Fruit fly (Drosophila melanogaster) whole organism, embryonic: Measurements from ENCODE around the gene RASSF8.

Source experiments
- Abd-B ChIP-seq: fragments of 200-800 bp; sonication (Bioruptor generic); optimal IDR thresholded peaks from 2 replicates; lab custom pipeline; 2018; ENCODE audit warnings: missing biosample characterization, mild to moderate bottlenecking, missing genetic modification characterization, moderate library complexity
- Aef1 ChIP-seq: fragments of 200-800 bp; sonication (Bioruptor generic); IDR thresholded peaks from 3 replicates; pipeline ENCODE4 v1.3.6; 2022; ENCODE audit warnings: missing biosample characterization, missing genetic modification characterization
- B-H1 ChIP-seq: fragments of 200-800 bp; sonication (Bioruptor generic); IDR thresholded peaks from 3 replicates; pipeline ENCODE4 v1.3.6; 2022; ENCODE audit warnings: missing biosample characterization, missing genetic modification characterization
- CG10654 ChIP-seq: fragments of 200-800 bp; sonication (Bioruptor generic); optimal IDR thresholded peaks from 2 replicates; lab custom pipeline; 2016; ENCODE audit warnings: missing biosample characterization, missing genetic modification characterization
- CG11085 ChIP-seq: fragments of 200-800 bp; sonication (Bioruptor generic); IDR thresholded peaks from 2 replicates; pipeline ENCODE4 v1.3.6; 2022; ENCODE audit warnings: missing biosample characterization, missing genetic modification characterization
- CG11456 ChIP-seq: fragments of 200-800 bp; sonication (Bioruptor generic); IDR thresholded peaks from 3 replicates; pipeline ENCODE4 v1.3.6; 2022; ENCODE audit warnings: missing biosample characterization, missing genetic modification characterization
- CG11695 ChIP-seq: fragments of 200-800 bp; sonication (Bioruptor generic); IDR thresholded peaks from 3 replicates; pipeline ENCODE4 v1.3.6; 2022; ENCODE audit warnings: missing biosample characterization, missing genetic modification characterization
- CG12219 ChIP-seq: fragments of 200-800 bp; sonication (Bioruptor generic); optimal IDR thresholded peaks from 3 replicates; lab custom pipeline; 2018; ENCODE audit warnings: missing biosample characterization, mild to moderate bottlenecking, missing genetic modification characterization
- CG13123 ChIP-seq: fragments of 200-800 bp; sonication (Bioruptor generic); optimal IDR thresholded peaks from 2 replicates; lab custom pipeline; 2016; ENCODE audit warnings: missing biosample characterization, missing genetic modification characterization
- CG13296 ChIP-seq: fragments of 200-800 bp; sonication (Bioruptor generic); optimal IDR thresholded peaks from 3 replicates; lab custom pipeline; 2018; ENCODE audit warnings: missing biosample characterization, mild to moderate bottlenecking, missing genetic modification characterization
- CG13775 ChIP-seq: fragments of 200-800 bp; sonication (Bioruptor generic); optimal IDR thresholded peaks from 3 replicates; lab custom pipeline; 2017; ENCODE audit warnings: missing biosample characterization, mild to moderate bottlenecking, missing genetic modification characterization
- CG14710 ChIP-seq: fragments of 200-800 bp; sonication (Bioruptor generic); optimal IDR thresholded peaks from 3 replicates; lab custom pipeline; 2019; ENCODE audit warnings: missing biosample characterization, mild to moderate bottlenecking, missing genetic modification characterization, moderate library complexity
- CG14965 ChIP-seq: fragments of 200-800 bp; sonication (Bioruptor generic); optimal IDR thresholded peaks from 2 replicates; lab custom pipeline; 2016; ENCODE audit warnings: missing biosample characterization, missing genetic modification characterization, borderline replicate concordance
- CG15601 ChIP-seq: fragments of 200-800 bp; sonication (Bioruptor generic); optimal IDR thresholded peaks from 3 replicates; lab custom pipeline; 2019; ENCODE audit warnings: missing biosample characterization, mild to moderate bottlenecking, missing genetic modification characterization, moderate library complexity
- CG17802 ChIP-seq: fragments of 200-800 bp; sonication (Bioruptor generic); optimal IDR thresholded peaks from 2 replicates; lab custom pipeline; 2018; ENCODE audit warnings: missing biosample characterization, mild to moderate bottlenecking, missing genetic modification characterization, moderate library complexity
- CG18764 ChIP-seq: fragments of 200-800 bp; sonication (Bioruptor generic); optimal IDR thresholded peaks from 3 replicates; lab custom pipeline; 2016; ENCODE audit warnings: missing biosample characterization, missing genetic modification characterization
- CG2129 ChIP-seq: fragments of 200-800 bp; sonication (Bioruptor generic); IDR thresholded peaks from 2 replicates; pipeline ENCODE4 v1.3.6; 2022; ENCODE audit warnings: missing biosample characterization, missing genetic modification characterization; ENCODE audit not compliant: partially characterized antibody
- CG2199 ChIP-seq: fragments of 200-800 bp; sonication (Bioruptor generic); IDR thresholded peaks from 3 replicates; pipeline ENCODE4 v1.3.6; 2022; ENCODE audit warnings: missing biosample characterization, missing genetic modification characterization
- CG2889 ChIP-seq: fragments of 200-800 bp; sonication (Bioruptor generic); IDR thresholded peaks from 3 replicates; pipeline ENCODE4 v1.3.6; 2022; ENCODE audit warnings: missing biosample characterization, missing genetic modification characterization
- CG31224 ChIP-seq: fragments of 200-800 bp; sonication (Bioruptor generic); IDR thresholded peaks from 2 replicates; pipeline ENCODE4 v1.3.6; 2022; ENCODE audit warnings: missing biosample characterization, missing genetic modification characterization
- CG32532 ChIP-seq: fragments of 200-800 bp; sonication (Bioruptor generic); IDR thresholded peaks from 2 replicates; pipeline ENCODE4 v1.3.6; 2022; ENCODE audit warnings: missing biosample characterization, missing genetic modification characterization
- CG4282 ChIP-seq: fragments of 200-800 bp; sonication (Bioruptor generic); optimal IDR thresholded peaks from 2 replicates; lab custom pipeline; 2016; ENCODE audit warnings: missing biosample characterization, missing genetic modification characterization
- CG4404 ChIP-seq: fragments of 200-800 bp; sonication (Bioruptor generic); IDR thresholded peaks from 2 replicates; pipeline ENCODE4 v1.3.6; 2022; ENCODE audit warnings: missing biosample characterization, missing genetic modification characterization
- CG6813 ChIP-seq: fragments of 200-800 bp; sonication (Bioruptor generic); optimal IDR thresholded peaks from 2 replicates; lab custom pipeline; 2017; ENCODE audit warnings: missing biosample characterization, missing genetic modification characterization, mild to moderate bottlenecking, moderate library complexity, missing genetic modification reagents
- CG7271 ChIP-seq: fragments of 200-800 bp; sonication (Bioruptor generic); optimal IDR thresholded peaks from 2 replicates; lab custom pipeline; 2018; ENCODE audit warnings: missing biosample characterization, mild to moderate bottlenecking, missing genetic modification characterization, moderate library complexity
- CG9932 ChIP-seq: fragments of 200-800 bp; sonication (Bioruptor generic); IDR thresholded peaks from 2 replicates; pipeline ENCODE4 v1.3.6; 2022; ENCODE audit warnings: missing biosample characterization, missing genetic modification characterization
- H15 ChIP-seq: fragments of 200-800 bp; sonication (Bioruptor generic); IDR thresholded peaks from 3 replicates; pipeline ENCODE4 v1.3.6; 2022; ENCODE audit warnings: missing biosample characterization, missing genetic modification characterization
- Max ChIP-seq: fragments of 200-800 bp; sonication (Bioruptor generic); optimal IDR thresholded peaks from 2 replicates; lab custom pipeline; 2016; ENCODE audit warnings: missing biosample characterization, mild to moderate bottlenecking, missing genetic modification characterization
- Meics ChIP-seq: fragments of 200-800 bp; sonication (Bioruptor generic); optimal IDR thresholded peaks from 2 replicates; lab custom pipeline; 2017; ENCODE audit warnings: missing biosample characterization, mild to moderate bottlenecking, missing genetic modification characterization
- NC2β ChIP-seq: fragments of 200-800 bp; sonication (Bioruptor generic); optimal IDR thresholded peaks from 2 replicates; lab custom pipeline; 2016; ENCODE audit warnings: missing biosample characterization, missing genetic modification characterization
- Sry-β ChIP-seq: fragments of 200-800 bp; sonication (Bioruptor generic); optimal IDR thresholded peaks from 2 replicates; lab custom pipeline; 2018; ENCODE audit warnings: missing biosample characterization, mild to moderate bottlenecking, missing genetic modification characterization, moderate library complexity
- Stat92E ChIP-seq, 3 experiments: fragments of >200 bp in 2 of 3; fragments of 200-800 bp in 1 of 3; sonication (Bioruptor generic) in 1 of 3; optimal IDR thresholded peaks; 2 replicates each; lab custom pipeline; 2017 to 2019; ENCODE audit warnings: missing biosample characterization in 3 of 3, missing genetic modification characterization in 3 of 3, mild to moderate bottlenecking in 1 of 3, moderate library complexity in 1 of 3
- ac ChIP-seq: fragments of 200-800 bp; sonication (Bioruptor generic); optimal IDR thresholded peaks from 3 replicates; lab custom pipeline; 2017; ENCODE audit warnings: missing biosample characterization, mild to moderate bottlenecking, missing genetic modification characterization
- aop ChIP-seq: fragments of 200-800 bp; sonication (Bioruptor generic); IDR thresholded peaks from 2 replicates; pipeline ENCODE4 v1.3.6; 2022; ENCODE audit warnings: missing biosample characterization, missing genetic modification characterization
- ap ChIP-seq: fragments of 200-800 bp; sonication (Bioruptor generic); IDR thresholded peaks from 2 replicates; pipeline ENCODE4 v1.3.6; 2022; ENCODE audit warnings: missing biosample characterization, missing genetic modification characterization
- bsh ChIP-seq, 2 experiments: fragments of 200-800 bp; sonication (Bioruptor generic); optimal IDR thresholded peaks; 2 replicates each; lab custom pipeline; 2017 to 2018; ENCODE audit warnings: mild to moderate bottlenecking in 2 of 2, missing biosample characterization in 2 of 2, missing genetic modification characterization in 2 of 2, moderate library complexity in 1 of 2
- chn ChIP-seq: fragments of 200-800 bp; sonication (Bioruptor generic); optimal IDR thresholded peaks from 2 replicates; lab custom pipeline; 2016; ENCODE audit warnings: missing biosample characterization, missing genetic modification characterization
- dan ChIP-seq: fragments of 200-800 bp; sonication (Bioruptor generic); IDR thresholded peaks from 2 replicates; pipeline ENCODE4 v1.3.6; 2022; ENCODE audit warnings: missing biosample characterization, missing genetic modification characterization
- gce ChIP-seq: fragments of 200-800 bp; sonication (Bioruptor generic); IDR thresholded peaks from 3 replicates; pipeline ENCODE4 v1.3.6; 2022; ENCODE audit warnings: missing biosample characterization, missing genetic modification characterization
- gcm ChIP-seq: fragments of 200-800 bp; sonication (Bioruptor generic); optimal IDR thresholded peaks from 2 replicates; lab custom pipeline; 2019; ENCODE audit warnings: missing biosample characterization, mild to moderate bottlenecking, missing genetic modification characterization, moderate library complexity
- her ChIP-seq: fragments of 200-800 bp; sonication (Bioruptor generic); optimal IDR thresholded peaks from 2 replicates; lab custom pipeline; 2016; ENCODE audit warnings: missing biosample characterization, missing genetic modification characterization
- org-1 ChIP-seq: fragments of 200-800 bp; sonication (Bioruptor generic); optimal IDR thresholded peaks from 2 replicates; lab custom pipeline; 2017; ENCODE audit warnings: missing biosample characterization, missing genetic modification characterization
- p53 ChIP-seq: fragments of 200-800 bp; sonication (Bioruptor generic); optimal IDR thresholded peaks from 2 replicates; lab custom pipeline; 2016; ENCODE audit warnings: missing biosample characterization, missing genetic modification characterization
- peb ChIP-seq: fragments of 200-800 bp; sonication (Bioruptor generic); IDR thresholded peaks from 2 replicates; pipeline ENCODE4 v1.3.6; 2022; ENCODE audit warnings: missing biosample characterization, missing genetic modification characterization
- phol ChIP-seq: fragments of 200-800 bp; sonication (Bioruptor generic); optimal IDR thresholded peaks from 3 replicates; lab custom pipeline; 2018; ENCODE audit warnings: missing biosample characterization, mild to moderate bottlenecking, missing genetic modification characterization, moderate library complexity
- sens-2 ChIP-seq: fragments of 200-800 bp; sonication (Bioruptor generic); IDR thresholded peaks from 2 replicates; pipeline ENCODE4 v1.3.6; 2022; ENCODE audit warnings: missing biosample characterization, missing genetic modification characterization
- sisA ChIP-seq: fragments of 200-800 bp; sonication (Bioruptor generic); IDR thresholded peaks from 2 replicates; pipeline ENCODE4 v1.3.6; 2022; ENCODE audit warnings: missing biosample characterization, missing genetic modification characterization
- slou ChIP-seq: fragments of 200-800 bp; sonication (Bioruptor generic); optimal IDR thresholded peaks from 3 replicates; lab custom pipeline; 2016; ENCODE audit warnings: missing biosample characterization, missing genetic modification characterization
- sr ChIP-seq: fragments of 200-800 bp; sonication (Bioruptor generic); IDR thresholded peaks from 3 replicates; pipeline ENCODE4 v1.3.6; 2022; ENCODE audit warnings: missing biosample characterization, missing genetic modification characterization
- vvl ChIP-seq: fragments of 200-800 bp; sonication (Bioruptor generic); IDR thresholded peaks from 2 replicates; pipeline ENCODE4 v1.3.6; 2022; ENCODE audit warnings: missing biosample characterization, missing genetic modification characterization
- zf30C ChIP-seq: fragments of 200-800 bp; sonication (Bioruptor generic); optimal IDR thresholded peaks from 3 replicates; lab custom pipeline; 2018; ENCODE audit warnings: missing biosample characterization, mild to moderate bottlenecking, missing genetic modification characterization

Gene RASSF8

dm6 chr3R:25640463-25640862 is 21.1 kb upstream of the RASSF8 start (continued):
- TF ChIP-seq CG4404 (GFP tag; lab: Robert Waterston, UW) (peak; percentile 75), CG7271 (tag; lab: Kevin White, UChicago) (peak; percentile 56), Aef1 (GFP tag; lab: Robert Waterston, UW) (peak; percentile 61; the same call in 2 of the 3 replicates), Sry-β (GFP tag; lab: Kevin White, UChicago) (no peak), CG13775 (GFP tag; lab: Kevin White, UChicago) (peak; percentile 43), gce (GFP tag; lab: Robert Waterston, UW) (0 out of 3 replicates have a peak, but pooled peaks have one; percentile 23), CG13296 (peak; percentile 15), bsh (GFP tag; optimal IDR thresholded peaks at IDR 0.05; lab: Kevin White, UChicago) (peak; percentile 21 to 64), NC2β (GFP tag; lab: Kevin White, UChicago) (peak; percentile 37), CG17802 (tag; lab: Kevin White, UChicago) (no peak), aop (no peak), CG2889 (GFP tag; lab: Robert Waterston, UW) (peak; percentile 57; the same call in 1 of the 3 replicates), H15 (GFP tag; lab: Robert Waterston, UW) (0 out of 3 replicates have a peak, but pooled peaks have one; percentile 35), CG2199 (no peak), her (GFP tag; lab: Kevin White, UChicago) (no peak), phol (tag; lab: Kevin White, UChicago) (peak; percentile 72), CG11456 (GFP tag; lab: Robert Waterston, UW) (no peak), p53 (GFP tag; lab: Kevin White, UChicago) (no peak), sens-2 (GFP tag; lab: Robert Waterston, UW) (0 out of 2 replicates have a peak, but pooled peaks have one; percentile 32), CG2129 (GFP tag; lab: Robert Waterston, UW) (no peak), CG14965 (GFP tag; lab: Kevin White, UChicago) (no peak), dan (GFP tag; lab: Robert Waterston, UW) (0 out of 2 replicates have a peak, but pooled peaks have one; percentile 18), CG6813 (GFP tag; lab: Kevin White, UChicago) (peak; percentile 45), CG12219 (GFP tag; lab: Kevin White, UChicago) (peak; percentile 32), CG11085 (GFP tag; lab: Robert Waterston, UW) (no peak), CG11695 (GFP tag; lab: Robert Waterston, UW) (peak; percentile 60; the same call in 2 of the 3 replicates), zf30C (GFP tag; lab: Kevin White, UChicago) (peak; percentile 81), vvl (GFP tag; lab: Robert Waterston, UW) (peak; percentile 64), gcm (GFP tag; lab: Kevin White, UChicago) (peak; percentile 30), ac (GFP tag; lab: Kevin White, UChicago) (peak; percentile 61), Meics (GFP tag; lab: Kevin White, UChicago) (peak; percentile 36), ap (GFP tag; lab: Robert Waterston, UW) (0 out of 2 replicates have a peak, but pooled peaks have one; percentile 16), CG31224 (GFP tag; lab: Robert Waterston, UW) (no peak), CG10654 (peak; percentile 38), sisA (GFP tag; lab: Robert Waterston, UW) (peak; percentile 52), CG14710 (tag; lab: Kevin White, UChicago) (peak; percentile 60), org-1 (GFP tag; lab: Kevin White, UChicago) (peak; percentile 35), B-H1 (no peak; the same call in 2 of the 3 replicates), Max (GFP tag; lab: Kevin White, UChicago) (peak; percentile 55), CG18764 (GFP tag; lab: Kevin White, UChicago) (peak; percentile 6), CG9932 (GFP tag; lab: Robert Waterston, UW) (peak; percentile 10; the same call in 1 of the 2 replicates), CG4282 (no peak), peb (GFP tag; lab: Robert Waterston, UW) (peak; percentile 30; the same call in 1 of the 2 replicates), sr (GFP tag; lab: Robert Waterston, UW) (no peak), Abd-B (GFP tag; lab: Kevin White, UChicago) (peak; percentile 42), chn (GFP tag; lab: Kevin White, UChicago) (peak; percentile 18), CG15601 (tag; lab: Kevin White, UChicago) (no peak), CG13123 (GFP tag; lab: Kevin White, UChicago) (no peak), Stat92E (GFP tag; optimal IDR thresholded peaks at IDR 0.05; lab: Kevin White, UChicago) (no peak), slou (peak; percentile 21), CG32532 (peak; percentile 36; the same call in 1 of the 2 replicates)
